Worm (Caenorhabditis elegans) whole organism, L1 larva: ENCODE results near the gene cat-1.
A peak's percentile ranks its signal among the peaks of the same experiment; 100 is the strongest.

Source experiments
- C34B4.2 ChIP-seq: sonication (generic microtip); optimal IDR thresholded peaks from 2 replicates; lab custom pipeline; 2017; ENCODE audit warnings: mild to moderate bottlenecking, missing genetic modification characterization, missing compliant biosample characterization
- F16B12.6 ChIP-seq: fragments of 150-350 bp; optimal IDR thresholded peaks from 2 replicates; lab custom pipeline; 2014; ENCODE audit warnings: missing biosample characterization, missing genetic modification characterization
- alr-1 ChIP-seq: fragments of 200-800 bp; sonication (Bioruptor generic); optimal IDR thresholded peaks from 2 replicates; lab custom pipeline; 2018; ENCODE audit warnings: borderline replicate concordance, mild to moderate bottlenecking, missing genetic modification characterization, missing compliant biosample characterization
- blmp-1 ChIP-seq: fragments of 150-350 bp; optimal IDR thresholded peaks from 2 replicates; lab custom pipeline; 2014; ENCODE audit warnings: missing biosample characterization, missing genetic modification characterization
- ceh-63 ChIP-seq: fragments of 200-800 bp; sonication (Bioruptor generic); optimal IDR thresholded peaks from 2 replicates; lab custom pipeline; 2018; ENCODE audit warnings: mild to moderate bottlenecking, missing genetic modification characterization, missing compliant biosample characterization
- ceh-82 ChIP-seq, 3 experiments: fragments of 150-350 bp in 1 of 3; sonication (generic microtip) in 2 of 3; optimal IDR thresholded peaks; 2 replicates each; lab custom pipeline; 2014 to 2017; ENCODE audit warnings: missing biosample characterization in 3 of 3, missing genetic modification characterization in 3 of 3
- ces-1 ChIP-seq: fragments of 150-350 bp; optimal IDR thresholded peaks from 2 replicates; lab custom pipeline; 2014; ENCODE audit warnings: missing biosample characterization, missing genetic modification reagents, missing genetic modification characterization
- efl-1 ChIP-seq, 4 experiments: fragments of 150-350 bp; optimal IDR thresholded peaks in 3 of 4; peaks in 1 of 4; 1 replicate in 1 of 4; 2 replicates in 3 of 4; lab custom pipeline; 2014; ENCODE audit warnings: missing biosample characterization in 2 of 4, missing genetic modification characterization in 2 of 4, missing genetic modification reagents in 2 of 4
- egl-27 ChIP-seq, 2 experiments: fragments of 150-350 bp in 1 of 2; sonication (generic microtip); optimal IDR thresholded peaks; 3 replicates each; lab custom pipeline; 2017 to 2018; ENCODE audit warnings: missing biosample characterization in 2 of 2, missing genetic modification characterization in 2 of 2, missing genetic modification reagents in 2 of 2
- elt-2 ChIP-seq: sonication (generic microtip); optimal IDR thresholded peaks from 2 replicates; lab custom pipeline; 2016; ENCODE audit warnings: missing genetic modification characterization, mild to moderate bottlenecking, inconsistent platforms, missing compliant biosample characterization, missing genetic modification reagents
- elt-3 ChIP-seq, 6 experiments: fragments of 150-350 bp in 1 of 6; sonication (generic microtip); optimal IDR thresholded peaks; 2 replicates each; lab custom pipeline; 2017 to 2018; ENCODE audit warnings: missing biosample characterization in 6 of 6, missing genetic modification characterization in 6 of 6, inconsistent platforms in 1 of 6
- fkh-10 ChIP-seq: sonication (generic microtip); optimal IDR thresholded peaks from 2 replicates; lab custom pipeline; 2017; ENCODE audit warnings: missing biosample characterization, missing genetic modification reagents, missing genetic modification characterization
- fkh-4 ChIP-seq: sonication (generic microtip); optimal IDR thresholded peaks from 2 replicates; lab custom pipeline; 2016; ENCODE audit warnings: missing compliant biosample characterization, missing genetic modification characterization, borderline replicate concordance
- fkh-8 ChIP-seq: sonication (generic microtip); optimal IDR thresholded peaks from 2 replicates; lab custom pipeline; 2016; ENCODE audit warnings: mild to moderate bottlenecking, missing genetic modification characterization, missing compliant biosample characterization
- hlh-4 ChIP-seq: sonication (generic microtip); optimal IDR thresholded peaks from 2 replicates; lab custom pipeline; 2016; ENCODE audit warnings: mild to moderate bottlenecking, missing genetic modification characterization, missing compliant biosample characterization
- irx-1 ChIP-seq: sonication (generic microtip); optimal IDR thresholded peaks from 2 replicates; lab custom pipeline; 2016; ENCODE audit warnings: missing genetic modification characterization, missing compliant biosample characterization
- isw-1 ChIP-seq: fragments of 200-800 bp; sonication (Bioruptor generic); IDR thresholded peaks from 2 replicates; pipeline ENCODE4 v1.3.6; 2022; ENCODE audit warnings: missing genetic modification characterization, missing compliant biosample characterization
- lin-14 ChIP-seq: fragments of 200-800 bp; sonication (Bioruptor generic); optimal IDR thresholded peaks from 2 replicates; lab custom pipeline; 2018; ENCODE audit warnings: mild to moderate bottlenecking, missing genetic modification characterization, moderate library complexity, missing compliant biosample characterization
- lin-35 ChIP-seq, 2 experiments: fragments of 150-350 bp; optimal IDR thresholded peaks; 2 replicates each; lab custom pipeline; 2014; ENCODE audit warnings: missing biosample characterization in 2 of 2, missing genetic modification characterization in 2 of 2, missing genetic modification reagents in 2 of 2
- lsy-2 ChIP-seq, 2 experiments: fragments of 150-350 bp; optimal IDR thresholded peaks; 2 replicates each; lab custom pipeline; 2014; ENCODE audit warnings: missing biosample characterization in 2 of 2, missing genetic modification characterization in 2 of 2
- mdl-1 ChIP-seq, 2 experiments: fragments of 150-350 bp; optimal IDR thresholded peaks; 2 replicates each; lab custom pipeline; 2014 to 2017; ENCODE audit warnings: missing biosample characterization in 2 of 2, missing genetic modification characterization in 2 of 2, inconsistent platforms in 1 of 2
- nhr-12 ChIP-seq: sonication (generic microtip); optimal IDR thresholded peaks from 2 replicates; lab custom pipeline; 2017; ENCODE audit warnings: missing biosample characterization, missing genetic modification characterization
- nhr-20 ChIP-seq: sonication (generic microtip); optimal IDR thresholded peaks from 2 replicates; lab custom pipeline; 2016; ENCODE audit warnings: mild to moderate bottlenecking, missing genetic modification characterization, missing compliant biosample characterization
- nhr-71 ChIP-seq: sonication (generic microtip); optimal IDR thresholded peaks from 2 replicates; lab custom pipeline; 2016; ENCODE audit warnings: mild to moderate bottlenecking, missing genetic modification characterization, moderate library complexity, missing compliant biosample characterization
- nhr-76 ChIP-seq: sonication (generic microtip); optimal IDR thresholded peaks from 2 replicates; lab custom pipeline; 2017; ENCODE audit warnings: missing biosample characterization, missing genetic modification characterization
- nhr-85 ChIP-seq: sonication (generic microtip); peaks from one replicate; lab custom pipeline; 2016; ENCODE audit warnings: missing genetic modification characterization, inconsistent platforms, missing compliant biosample characterization
- nhr-90 ChIP-seq: sonication (generic microtip); optimal IDR thresholded peaks from 2 replicates; lab custom pipeline; 2016; ENCODE audit warnings: mild to moderate bottlenecking, missing genetic modification characterization, missing compliant biosample characterization; ENCODE audit not compliant: poor library complexity
- pax-3 ChIP-seq: fragments of 200-800 bp; sonication (Bioruptor generic); optimal IDR thresholded peaks from 2 replicates; lab custom pipeline; 2018; ENCODE audit warnings: mild to moderate bottlenecking, missing genetic modification characterization, moderate library complexity, missing compliant biosample characterization
- pqm-1 ChIP-seq: sonication (generic microtip); optimal IDR thresholded peaks from 3 replicates; lab custom pipeline; 2017; ENCODE audit warnings: missing biosample characterization, missing genetic modification characterization
- rnt-1 ChIP-seq: sonication (generic microtip); optimal IDR thresholded peaks from 2 replicates; lab custom pipeline; 2016; ENCODE audit warnings: mild to moderate bottlenecking, missing genetic modification characterization, moderate library complexity, missing compliant biosample characterization
- skn-1 ChIP-seq: fragments of 150-350 bp; optimal IDR thresholded peaks from 2 replicates; lab custom pipeline; 2014; ENCODE audit warnings: missing biosample characterization, missing genetic modification characterization
- snu-23 ChIP-seq: sonication (generic microtip); optimal IDR thresholded peaks from 2 replicates; lab custom pipeline; 2016; ENCODE audit warnings: missing genetic modification characterization, missing compliant biosample characterization
- sptf-1 ChIP-seq: fragments of 150-350 bp; optimal IDR thresholded peaks from 2 replicates; lab custom pipeline; 2014; ENCODE audit warnings: missing biosample characterization, missing genetic modification characterization
- swsn-7 ChIP-seq: sonication (generic microtip); optimal IDR thresholded peaks from 2 replicates; lab custom pipeline; 2016; ENCODE audit warnings: missing genetic modification characterization, missing compliant biosample characterization
- unc-130 ChIP-seq: fragments of 150-350 bp; optimal IDR thresholded peaks from 2 replicates; lab custom pipeline; 2017; ENCODE audit warnings: missing biosample characterization, missing genetic modification characterization, inconsistent platforms
- unc-86 ChIP-seq: sonication (generic microtip); optimal IDR thresholded peaks from 2 replicates; lab custom pipeline; 2016; ENCODE audit warnings: missing genetic modification characterization, missing compliant biosample characterization
- unc-98 ChIP-seq: fragments of 200-800 bp; sonication (Bioruptor generic); IDR thresholded peaks from 2 replicates; pipeline ENCODE4 v1.3.6; 2022; ENCODE audit warnings: missing genetic modification characterization, missing compliant biosample characterization
- vab-15 ChIP-seq: sonication (generic microtip); optimal IDR thresholded peaks from 2 replicates; lab custom pipeline; 2017; ENCODE audit warnings: missing genotype, mild to moderate bottlenecking, missing genetic modification characterization, missing compliant biosample characterization
- xbp-1 ChIP-seq: sonication (generic microtip); optimal IDR thresholded peaks from 2 replicates; lab custom pipeline; 2016; ENCODE audit warnings: missing genetic modification characterization, missing compliant biosample characterization
- zip-4 ChIP-seq: fragments of 200-800 bp; sonication (Bioruptor generic); optimal IDR thresholded peaks from 2 replicates; lab custom pipeline; 2018; ENCODE audit warnings: mild to moderate bottlenecking, missing genetic modification characterization, moderate library complexity, missing compliant biosample characterization
- ztf-4 ChIP-seq: fragments of 150-350 bp; optimal IDR thresholded peaks from 2 replicates; lab custom pipeline; 2014; ENCODE audit warnings: missing biosample characterization, missing genetic modification characterization

cat-1 gene

DNA sequence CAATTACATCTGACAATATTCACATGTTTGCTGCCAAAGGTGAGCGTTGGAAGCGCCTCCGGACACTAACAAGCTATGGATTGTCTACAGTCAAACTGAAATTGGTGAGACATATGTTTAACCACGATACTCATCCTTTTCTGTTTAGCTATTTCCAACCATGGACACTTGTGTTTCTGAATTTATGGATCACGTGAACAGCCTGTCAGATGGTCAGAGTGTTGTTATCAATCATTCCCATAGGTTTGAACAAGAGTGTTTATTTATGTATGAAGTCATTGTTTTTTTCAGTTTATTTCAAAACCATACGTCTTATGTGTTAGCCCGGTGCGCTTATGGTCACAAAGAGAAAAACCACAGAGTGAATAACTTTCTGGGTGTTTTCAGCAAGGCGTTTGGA is 4.8 kb upstream of the cat-1 start:
- no peak for TF ChIP-seq egl-27 (tag; optimal IDR thresholded peaks at IDR 0.05; lab: Kevin White, UChicago)
- TF ChIP-seq nhr-71 (tag; lab: Kevin White, UChicago) = peak; percentile 35
- no peak for TF ChIP-seq elt-2 (tag; lab: Kevin White, UChicago)
- no peak for TF ChIP-seq nhr-12
- TF ChIP-seq nhr-90 = peak; percentile 27
- no peak for TF ChIP-seq alr-1 (tag; lab: Kevin White, UChicago)
- no peak for TF ChIP-seq efl-1 (optimal IDR thresholded peaks at IDR 0.05; lab: Kevin White, UChicago)
- peak in 1 of 2 experiments; percentile 29 for TF ChIP-seq efl-1 (GFP tag; optimal IDR thresholded peaks at IDR 0.05 in 1 of 2; lab: Kevin White, UChicago)
- TF ChIP-seq lin-35 (GFP tag; optimal IDR thresholded peaks at IDR 0.05; lab: Kevin White, UChicago) = peak in 1 of 2 experiments; percentile 53
- no peak for TF ChIP-seq irx-1 (tag; lab: Kevin White, UChicago)
- peak; percentile 36 for TF ChIP-seq nhr-20 (tag; lab: Kevin White, UChicago)
- no peak for TF ChIP-seq isw-1 (GFP tag; lab: Robert Waterston, UW)
- no peak for TF ChIP-seq snu-23 (GFP tag; lab: Kevin White, UChicago)
- TF ChIP-seq lsy-2 (tag; optimal IDR thresholded peaks at IDR 0.05; lab: Kevin White, UChicago) = no peak
- peak in 1 of 6 experiments; percentile 24 for TF ChIP-seq elt-3 (tag; optimal IDR thresholded peaks at IDR 0.05; lab: Kevin White, UChicago)

DNA sequence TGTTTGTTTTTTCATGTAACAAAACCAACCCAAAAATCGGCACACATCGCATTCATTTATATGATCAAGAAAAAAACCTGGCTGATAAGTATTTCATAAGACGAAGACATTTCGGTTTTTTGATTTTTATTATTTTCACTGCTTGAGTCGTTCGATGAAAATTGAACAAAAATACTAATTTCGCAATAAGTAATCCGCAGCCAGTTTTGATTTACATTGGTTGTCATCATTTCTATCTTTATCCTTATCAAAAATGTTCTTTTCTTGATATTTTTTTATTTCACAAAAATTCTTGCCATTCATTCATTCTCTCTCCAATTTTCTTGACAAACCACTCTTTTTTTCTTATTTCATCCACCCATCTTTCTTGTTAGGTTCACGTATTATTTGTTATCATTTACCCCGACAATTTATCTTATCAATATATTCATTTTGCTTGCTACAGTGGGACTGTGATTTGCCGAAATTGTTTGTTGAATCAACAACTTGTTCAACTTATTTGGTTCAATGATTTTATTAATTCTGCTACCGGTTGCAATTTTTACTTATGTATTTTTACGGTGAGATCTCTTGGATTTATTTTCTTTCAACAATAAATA is 3.6 kb upstream of the cat-1 start, which contains the start of gene cyp-43A1:
TSS of gene cyp-43A1 (plus strand) at position 446 of the 599 bp plus-strand sequence.
- TF ChIP-seq skn-1 (tag; lab: Kevin White, UChicago) (peak; percentile 60), ces-1 (GFP tag; lab: Kevin White, UChicago) (no peak), fkh-8 (no peak), vab-15 (tag; lab: Kevin White, UChicago) (no peak), elt-2 (tag; lab: Kevin White, UChicago) (peak; percentile 62), lin-14 (GFP tag; lab: Kevin White, UChicago) (peak; percentile 26), sptf-1 (tag; lab: Kevin White, UChicago) (no peak), nhr-20 (tag; lab: Kevin White, UChicago) (peak; percentile 6), fkh-4 (tag; lab: Kevin White, UChicago) (no peak), blmp-1 (peak; percentile 7), elt-3 (tag; optimal IDR thresholded peaks at IDR 0.05; lab: Kevin White, UChicago) (peak in 4 of 6 experiments; percentile 61 to 78 (median 68))

DNA sequence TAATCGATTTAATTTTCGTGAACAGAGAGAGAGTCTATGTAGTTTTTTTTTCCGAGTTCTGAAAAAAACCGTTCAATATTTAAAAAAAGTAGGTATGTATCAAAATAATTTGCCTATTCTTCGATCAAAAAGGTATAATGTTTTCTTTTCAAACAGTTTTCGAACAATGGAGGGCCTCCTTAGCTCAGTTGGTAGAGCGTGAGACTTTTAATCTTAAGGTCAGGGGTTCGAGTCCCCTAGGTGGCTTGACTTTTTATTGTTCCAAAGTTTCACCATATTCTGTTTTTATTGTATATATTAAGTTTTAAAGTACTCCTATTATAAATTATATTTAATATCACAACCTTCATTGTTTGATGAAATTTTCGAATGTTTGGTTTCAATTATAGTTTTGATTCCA is 2.9 kb upstream of the cat-1 start:
- peak in 1 of 2 experiments; percentile 22 for TF ChIP-seq lin-35 (GFP tag; optimal IDR thresholded peaks at IDR 0.05; lab: Kevin White, UChicago)
- TF ChIP-seq nhr-85 (tag; lab: Kevin White, UChicago) = peak; percentile 51
- TF ChIP-seq elt-3 (tag; optimal IDR thresholded peaks at IDR 0.05; lab: Kevin White, UChicago) = no peak
- no peak for TF ChIP-seq unc-98 (GFP tag; lab: Robert Waterston, UW)
- TF ChIP-seq nhr-90 = peak; percentile 46
- peak; percentile 5 for TF ChIP-seq elt-2 (tag; lab: Kevin White, UChicago)
- TF ChIP-seq pax-3 (tag; lab: Kevin White, UChicago) = no peak

DNA sequence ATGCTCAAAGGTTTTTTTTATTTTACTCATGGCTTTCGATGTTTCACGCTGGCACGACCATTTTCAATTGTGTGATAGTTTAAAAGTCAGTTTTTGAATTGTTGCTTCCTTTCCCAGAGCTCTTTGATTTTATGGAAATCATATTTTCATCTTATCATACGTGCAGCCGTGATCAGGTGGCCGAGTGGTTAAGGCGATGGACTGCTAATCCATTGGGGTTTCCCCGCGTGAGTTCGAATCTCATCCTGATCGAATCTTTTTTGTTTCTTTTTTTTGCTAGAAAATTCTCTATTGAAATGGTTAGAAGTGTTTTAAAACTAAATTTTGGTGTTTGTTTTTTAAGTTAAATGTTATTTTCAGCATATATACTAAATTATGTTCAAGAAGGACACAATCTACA is 1.3 kb downstream of the cat-1 start:
- TF ChIP-seq ceh-63 (GFP tag; lab: Kevin White, UChicago) = no peak
- TF ChIP-seq, all 84 proteins: peak for 0

DNA sequence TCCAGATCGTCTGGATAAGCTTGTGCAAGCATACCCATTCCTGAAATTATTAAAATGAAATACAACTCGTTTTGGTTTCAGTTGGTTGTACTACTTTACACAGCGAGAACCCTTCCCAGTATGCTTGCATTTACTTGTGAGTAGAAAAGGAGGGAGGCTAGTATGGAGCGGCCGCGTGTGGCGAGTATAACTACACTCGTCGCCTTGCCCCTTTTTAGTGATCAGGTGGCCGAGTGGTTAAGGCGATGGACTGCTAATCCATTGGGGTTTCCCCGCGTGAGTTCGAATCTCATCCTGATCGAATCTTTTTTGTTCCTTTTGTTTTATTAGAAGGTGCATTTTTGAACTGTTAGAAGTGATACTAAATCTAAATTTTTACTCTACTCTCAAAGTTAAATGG is 2.7 kb downstream of the cat-1 start:
- peak; percentile 71 for TF ChIP-seq snu-23 (GFP tag; lab: Kevin White, UChicago)
- no peak for TF ChIP-seq F16B12.6 (tag; lab: Kevin White, UChicago)
- peak; percentile 6 for TF ChIP-seq efl-1 (optimal IDR thresholded peaks at IDR 0.05; lab: Kevin White, UChicago)
- TF ChIP-seq efl-1 (GFP tag; optimal IDR thresholded peaks at IDR 0.05 in 1 of 2; lab: Kevin White, UChicago) = peak in 1 of 2 experiments; percentile 59
- TF ChIP-seq swsn-7 = peak; percentile 57
- TF ChIP-seq ceh-82 (tag; optimal IDR thresholded peaks at IDR 0.05; lab: Kevin White, UChicago) = peak; percentile 58 to 65 (median 60)
- peak in 1 of 2 experiments; percentile 54 for TF ChIP-seq mdl-1 (tag; optimal IDR thresholded peaks at IDR 0.05; lab: Kevin White, UChicago)
- TF ChIP-seq nhr-90 = peak; percentile 63
- no peak for TF ChIP-seq C34B4.2 (tag; lab: Kevin White, UChicago)
- peak; percentile 68 for TF ChIP-seq nhr-85 (tag; lab: Kevin White, UChicago)
- peak; percentile 13 for TF ChIP-seq fkh-10 (GFP tag; lab: Kevin White, UChicago)
- peak in 1 of 2 experiments; percentile 31 for TF ChIP-seq lsy-2 (tag; optimal IDR thresholded peaks at IDR 0.05; lab: Kevin White, UChicago)
- no peak for TF ChIP-seq pqm-1 (tag; lab: Kevin White, UChicago)
- TF ChIP-seq unc-130 (tag; lab: Kevin White, UChicago) = no peak
- TF ChIP-seq nhr-76 (tag; lab: Kevin White, UChicago) = no peak
- peak; percentile 17 for TF ChIP-seq elt-2 (tag; lab: Kevin White, UChicago)
- TF ChIP-seq rnt-1 (tag; lab: Kevin White, UChicago) = peak; percentile 52
- no peak for TF ChIP-seq ztf-4 (tag; lab: Kevin White, UChicago)
- TF ChIP-seq unc-86 = peak; percentile 40
- no peak for TF ChIP-seq hlh-4 (tag; lab: Kevin White, UChicago)
- peak; percentile 61 for TF ChIP-seq xbp-1 (tag; lab: Kevin White, UChicago)
- no peak for TF ChIP-seq zip-4 (GFP tag; lab: Kevin White, UChicago)
